Worm (Caenorhabditis elegans) whole organism, young adult: Measurements from ENCODE around the gene unc-76.

Experiments used
- F49E8.2 ChIP-seq: sonication (generic microtip); optimal IDR thresholded peaks from 3 replicates; lab custom pipeline; 2017; ENCODE audit warnings: missing genetic modification characterization, mild to moderate bottlenecking, missing compliant biosample characterization, antibody characterized with exemption, moderate library complexity; ENCODE audit not compliant: insufficient read depth
- F55B11.4 ChIP-seq: sonication (generic microtip); optimal IDR thresholded peaks from 2 replicates; lab custom pipeline; 2016; ENCODE audit warnings: missing compliant biosample characterization, missing genetic modification characterization, borderline replicate concordance; ENCODE audit not compliant: insufficient read depth
- ccch-3 ChIP-seq: fragments of 200-800 bp; sonication (Bioruptor generic); optimal IDR thresholded peaks from 2 replicates; lab custom pipeline; 2018; ENCODE audit warnings: mild to moderate bottlenecking, missing genetic modification characterization, missing compliant biosample characterization
- ceh-27 ChIP-seq: fragments of 200-800 bp; sonication (Bioruptor generic); optimal IDR thresholded peaks from 2 replicates; lab custom pipeline; 2018; ENCODE audit warnings: mild to moderate bottlenecking, missing genetic modification characterization, moderate library complexity, missing compliant biosample characterization
- lin-35 ChIP-seq, 3 experiments: fragments of 150-350 bp in 2 of 3; sonication (generic microtip) in 1 of 3; optimal IDR thresholded peaks; 2 replicates each; lab custom pipeline; 2014 to 2018; ENCODE audit warnings: missing biosample characterization in 3 of 3, missing genetic modification characterization in 3 of 3, missing genetic modification reagents in 3 of 3
- nfya-1 ChIP-seq: sonication (generic microtip); optimal IDR thresholded peaks from 2 replicates; lab custom pipeline; 2017; ENCODE audit warnings: antibody characterized with exemption, missing compliant biosample characterization, missing genetic modification characterization, borderline replicate concordance; ENCODE audit not compliant: insufficient read depth
- tbx-9 ChIP-seq: sonication (generic microtip); optimal IDR thresholded peaks from 2 replicates; lab custom pipeline; 2016; ENCODE audit warnings: borderline replicate concordance, missing genetic modification characterization, inconsistent platforms, missing compliant biosample characterization
- ztf-3 ChIP-seq: fragments of 200-800 bp; sonication (Bioruptor generic); optimal IDR thresholded peaks from 2 replicates; lab custom pipeline; 2018; ENCODE audit warnings: mild to moderate bottlenecking, missing genetic modification characterization, missing compliant biosample characterization

DNA sequence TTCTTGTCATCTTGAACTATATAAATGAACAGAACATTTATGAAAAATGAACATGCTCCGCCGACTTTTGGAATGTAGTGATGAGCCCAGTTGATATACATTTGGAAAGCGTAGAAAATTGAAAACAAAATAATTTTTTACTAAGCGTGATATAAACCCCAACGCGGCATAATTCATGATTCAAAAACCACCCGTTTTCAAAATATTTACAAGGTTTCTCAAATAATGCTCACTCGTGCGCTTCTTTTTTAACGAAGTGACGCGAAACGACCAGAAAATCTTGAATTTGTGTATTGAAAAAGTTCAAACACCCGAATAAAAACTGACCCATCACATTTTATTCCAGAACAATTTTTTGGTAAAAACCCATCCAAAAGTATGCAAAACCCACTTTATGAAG, 55.9 kb downstream of the unc-76 start, which contains the start of gene srj-27:
- TF ChIP-seq ceh-27 (GFP tag; lab: Kevin White, UChicago) (no peak), tbx-9 (tag; lab: Kevin White, UChicago) (no peak), F49E8.2 (tag; lab: Kevin White, UChicago) (no peak), F55B11.4 (tag; lab: Kevin White, UChicago) (no peak), ccch-3 (no peak), nfya-1 (no peak), ztf-3 (GFP tag; lab: Kevin White, UChicago) (no peak), lin-35 (GFP tag; optimal IDR thresholded peaks at IDR 0.05; lab: Kevin White, UChicago) (no peak)
